Worm (Caenorhabditis elegans) whole organism, L1 larva: Measurements from ENCODE around the gene maph-9.
A peak's percentile ranks its signal among the peaks of the same experiment; 100 is the strongest.

ENCODE experiments used
- C04F5.9 ChIP-seq: sonication (generic microtip); optimal IDR thresholded peaks from 2 replicates; lab custom pipeline; 2016; ENCODE audit warnings: missing genetic modification characterization, missing compliant biosample characterization
- C16A3.4 ChIP-seq: fragments of 150-350 bp; optimal IDR thresholded peaks from 2 replicates; lab custom pipeline; 2014; ENCODE audit warnings: missing biosample characterization, missing genetic modification characterization
- F16B12.6 ChIP-seq: fragments of 150-350 bp; optimal IDR thresholded peaks from 2 replicates; lab custom pipeline; 2014; ENCODE audit warnings: missing biosample characterization, missing genetic modification characterization
- aha-1 ChIP-seq: fragments of 150-350 bp; optimal IDR thresholded peaks from 2 replicates; lab custom pipeline; 2014; ENCODE audit warnings: missing biosample characterization, missing genetic modification characterization
- alr-1 ChIP-seq: fragments of 200-800 bp; sonication (Bioruptor generic); optimal IDR thresholded peaks from 2 replicates; lab custom pipeline; 2018; ENCODE audit warnings: borderline replicate concordance, mild to moderate bottlenecking, missing genetic modification characterization, missing compliant biosample characterization
- aly-2 ChIP-seq: fragments of 150-350 bp; optimal IDR thresholded peaks from 2 replicates; lab custom pipeline; 2014; ENCODE audit warnings: missing biosample characterization, missing genetic modification characterization
- ama-1 ChIP-seq: fragments of 150-350 bp; optimal IDR thresholded peaks from 2 replicates; lab custom pipeline; 2014
- blmp-1 ChIP-seq: fragments of 150-350 bp; optimal IDR thresholded peaks from 2 replicates; lab custom pipeline; 2014; ENCODE audit warnings: missing biosample characterization, missing genetic modification characterization
- ceh-63 ChIP-seq: fragments of 200-800 bp; sonication (Bioruptor generic); optimal IDR thresholded peaks from 2 replicates; lab custom pipeline; 2018; ENCODE audit warnings: mild to moderate bottlenecking, missing genetic modification characterization, missing compliant biosample characterization
- ceh-8 ChIP-seq: fragments of 200-800 bp; sonication (Bioruptor generic); optimal IDR thresholded peaks from 2 replicates; lab custom pipeline; 2018; ENCODE audit warnings: mild to moderate bottlenecking, missing genetic modification characterization, moderate library complexity, missing compliant biosample characterization
- ceh-82 ChIP-seq, 3 experiments: fragments of 150-350 bp in 1 of 3; sonication (generic microtip) in 2 of 3; optimal IDR thresholded peaks; 2 replicates each; lab custom pipeline; 2014 to 2017; ENCODE audit warnings: missing biosample characterization in 3 of 3, missing genetic modification characterization in 3 of 3
- ceh-90 ChIP-seq: sonication (generic microtip); optimal IDR thresholded peaks from 2 replicates; lab custom pipeline; 2016; ENCODE audit warnings: missing genetic modification characterization, missing compliant biosample characterization
- ces-1 ChIP-seq: fragments of 150-350 bp; optimal IDR thresholded peaks from 2 replicates; lab custom pipeline; 2014; ENCODE audit warnings: missing biosample characterization, missing genetic modification reagents, missing genetic modification characterization
- dpl-1 ChIP-seq, 3 experiments: fragments of 150-350 bp in 2 of 3; sonication (generic microtip) in 1 of 3; optimal IDR thresholded peaks; 2 replicates each; lab custom pipeline; 2014 to 2017; ENCODE audit warnings: missing biosample characterization in 3 of 3, missing genetic modification characterization in 3 of 3, missing genetic modification reagents in 3 of 3
- dsc-1 ChIP-seq: sonication (generic microtip); optimal IDR thresholded peaks from 2 replicates; lab custom pipeline; 2016; ENCODE audit warnings: mild to moderate bottlenecking, missing genetic modification characterization, missing compliant biosample characterization
- efl-1 ChIP-seq, 4 experiments: fragments of 150-350 bp; optimal IDR thresholded peaks in 3 of 4; peaks in 1 of 4; 1 replicate in 1 of 4; 2 replicates in 3 of 4; lab custom pipeline; 2014; ENCODE audit warnings: missing biosample characterization in 2 of 4, missing genetic modification characterization in 2 of 4, missing genetic modification reagents in 2 of 4
- egl-13 ChIP-seq: sonication (generic microtip); optimal IDR thresholded peaks from 2 replicates; lab custom pipeline; 2016; ENCODE audit warnings: missing genotype, missing genetic modification reagents, missing genetic modification characterization, missing compliant biosample characterization
- egl-27 ChIP-seq, 2 experiments: fragments of 150-350 bp in 1 of 2; sonication (generic microtip); optimal IDR thresholded peaks; 3 replicates each; lab custom pipeline; 2017 to 2018; ENCODE audit warnings: missing biosample characterization in 2 of 2, missing genetic modification characterization in 2 of 2, missing genetic modification reagents in 2 of 2
- ets-5 ChIP-seq: fragments of 200-800 bp; sonication (Bioruptor generic); IDR thresholded peaks from 2 replicates; pipeline ENCODE4 v1.3.6; 2022; ENCODE audit warnings: missing genetic modification characterization, missing compliant biosample characterization
- fkh-10 ChIP-seq: sonication (generic microtip); optimal IDR thresholded peaks from 2 replicates; lab custom pipeline; 2017; ENCODE audit warnings: missing biosample characterization, missing genetic modification reagents, missing genetic modification characterization
- fkh-4 ChIP-seq: sonication (generic microtip); optimal IDR thresholded peaks from 2 replicates; lab custom pipeline; 2016; ENCODE audit warnings: missing compliant biosample characterization, missing genetic modification characterization, borderline replicate concordance
- fkh-8 ChIP-seq: sonication (generic microtip); optimal IDR thresholded peaks from 2 replicates; lab custom pipeline; 2016; ENCODE audit warnings: mild to moderate bottlenecking, missing genetic modification characterization, missing compliant biosample characterization
- grh-1 ChIP-seq: fragments of 200-800 bp; sonication (Bioruptor generic); IDR thresholded peaks from 2 replicates; pipeline ENCODE4 v1.3.6; 2022; ENCODE audit warnings: missing genetic modification reagents, missing genetic modification characterization, missing compliant biosample characterization
- isw-1 ChIP-seq: fragments of 200-800 bp; sonication (Bioruptor generic); IDR thresholded peaks from 2 replicates; pipeline ENCODE4 v1.3.6; 2022; ENCODE audit warnings: missing genetic modification characterization, missing compliant biosample characterization
- jun-1 ChIP-seq: fragments of 150-350 bp; optimal IDR thresholded peaks from 2 replicates; lab custom pipeline; 2014; ENCODE audit warnings: missing biosample characterization, missing genetic modification reagents, missing genetic modification characterization
- lin-14 ChIP-seq: fragments of 200-800 bp; sonication (Bioruptor generic); optimal IDR thresholded peaks from 2 replicates; lab custom pipeline; 2018; ENCODE audit warnings: mild to moderate bottlenecking, missing genetic modification characterization, moderate library complexity, missing compliant biosample characterization
- lin-15B ChIP-seq: fragments of 150-350 bp; sonication (generic microtip); optimal IDR thresholded peaks from 3 replicates; lab custom pipeline; 2014; ENCODE audit warnings: missing biosample characterization, missing genetic modification characterization
- lin-35 ChIP-seq, 2 experiments: fragments of 150-350 bp; optimal IDR thresholded peaks; 2 replicates each; lab custom pipeline; 2014; ENCODE audit warnings: missing biosample characterization in 2 of 2, missing genetic modification characterization in 2 of 2, missing genetic modification reagents in 2 of 2
- lin-39 ChIP-seq: fragments of 150-350 bp; optimal IDR thresholded peaks from 2 replicates; lab custom pipeline; 2014; ENCODE audit warnings: missing biosample characterization, missing genetic modification reagents, missing genetic modification characterization
- lir-3 ChIP-seq: sonication (generic microtip); optimal IDR thresholded peaks from 2 replicates; lab custom pipeline; 2016; ENCODE audit warnings: mild to moderate bottlenecking, missing genetic modification characterization, moderate library complexity, missing compliant biosample characterization; ENCODE audit not compliant: poor library complexity
- mef-2 ChIP-seq: fragments of 150-350 bp; optimal IDR thresholded peaks from 2 replicates; lab custom pipeline; 2014; ENCODE audit warnings: missing biosample characterization, missing genetic modification characterization
- mep-1 ChIP-seq: fragments of 150-350 bp; optimal IDR thresholded peaks from 2 replicates; lab custom pipeline; 2014; ENCODE audit warnings: missing biosample characterization, missing genetic modification characterization
- nhr-12 ChIP-seq: sonication (generic microtip); optimal IDR thresholded peaks from 2 replicates; lab custom pipeline; 2017; ENCODE audit warnings: missing biosample characterization, missing genetic modification characterization
- nhr-19 ChIP-seq: fragments of 200-800 bp; sonication (Bioruptor generic); conservative IDR thresholded peaks from 2 replicates; pipeline ENCODE4 v1.3.6; 2022; ENCODE audit warnings: missing genetic modification characterization, missing compliant biosample characterization
- nhr-20 ChIP-seq: sonication (generic microtip); optimal IDR thresholded peaks from 2 replicates; lab custom pipeline; 2016; ENCODE audit warnings: mild to moderate bottlenecking, missing genetic modification characterization, missing compliant biosample characterization
- nhr-237 ChIP-seq: fragments of 150-350 bp; optimal IDR thresholded peaks from 2 replicates; lab custom pipeline; 2014; ENCODE audit warnings: missing biosample characterization, missing genetic modification characterization
- nhr-28 ChIP-seq: fragments of 150-350 bp; optimal IDR thresholded peaks from 2 replicates; lab custom pipeline; 2014; ENCODE audit warnings: missing biosample characterization, missing genetic modification characterization
- nhr-71 ChIP-seq: sonication (generic microtip); optimal IDR thresholded peaks from 2 replicates; lab custom pipeline; 2016; ENCODE audit warnings: mild to moderate bottlenecking, missing genetic modification characterization, moderate library complexity, missing compliant biosample characterization
- nhr-85 ChIP-seq: sonication (generic microtip); peaks from one replicate; lab custom pipeline; 2016; ENCODE audit warnings: missing genetic modification characterization, inconsistent platforms, missing compliant biosample characterization
- nhr-90 ChIP-seq: sonication (generic microtip); optimal IDR thresholded peaks from 2 replicates; lab custom pipeline; 2016; ENCODE audit warnings: mild to moderate bottlenecking, missing genetic modification characterization, missing compliant biosample characterization; ENCODE audit not compliant: poor library complexity
- pag-3 ChIP-seq: sonication (generic microtip); optimal IDR thresholded peaks from 2 replicates; lab custom pipeline; 2017; ENCODE audit warnings: missing genetic modification characterization, mild to moderate bottlenecking, missing compliant biosample characterization, antibody characterized with exemption, borderline replicate concordance; ENCODE audit not compliant: insufficient read depth
- pax-3 ChIP-seq: fragments of 200-800 bp; sonication (Bioruptor generic); optimal IDR thresholded peaks from 2 replicates; lab custom pipeline; 2018; ENCODE audit warnings: mild to moderate bottlenecking, missing genetic modification characterization, moderate library complexity, missing compliant biosample characterization
- skn-1 ChIP-seq: fragments of 150-350 bp; optimal IDR thresholded peaks from 2 replicates; lab custom pipeline; 2014; ENCODE audit warnings: missing biosample characterization, missing genetic modification characterization
- snpc-4 ChIP-seq: fragments of 150-350 bp; optimal IDR thresholded peaks from 2 replicates; lab custom pipeline; 2014; ENCODE audit warnings: missing biosample characterization, missing genetic modification characterization
- sox-4 ChIP-seq: sonication (generic microtip); optimal IDR thresholded peaks from 2 replicates; lab custom pipeline; 2016; ENCODE audit warnings: missing genetic modification characterization, missing compliant biosample characterization
- sup-37 ChIP-seq: fragments of 200-800 bp; sonication (Bioruptor generic); optimal IDR thresholded peaks from 2 replicates; lab custom pipeline; 2018; ENCODE audit warnings: mild to moderate bottlenecking, missing genetic modification characterization, missing compliant biosample characterization
- swsn-7 ChIP-seq: sonication (generic microtip); optimal IDR thresholded peaks from 2 replicates; lab custom pipeline; 2016; ENCODE audit warnings: missing genetic modification characterization, missing compliant biosample characterization
- tlp-1 ChIP-seq: fragments of 150-350 bp; optimal IDR thresholded peaks from 2 replicates; lab custom pipeline; 2014; ENCODE audit warnings: missing biosample characterization, missing genetic modification characterization
- unc-86 ChIP-seq: sonication (generic microtip); optimal IDR thresholded peaks from 2 replicates; lab custom pipeline; 2016; ENCODE audit warnings: missing genetic modification characterization, missing compliant biosample characterization
- vab-15 ChIP-seq: sonication (generic microtip); optimal IDR thresholded peaks from 2 replicates; lab custom pipeline; 2017; ENCODE audit warnings: missing genotype, mild to moderate bottlenecking, missing genetic modification characterization, missing compliant biosample characterization
- zag-1 ChIP-seq: fragments of 150-350 bp; optimal IDR thresholded peaks from 2 replicates; lab custom pipeline; 2014; ENCODE audit warnings: missing biosample characterization, missing genetic modification characterization
- ztf-11 ChIP-seq, 2 experiments: sonication (generic microtip); optimal IDR thresholded peaks; 2 replicates each; lab custom pipeline; 2016 to 2017; ENCODE audit warnings: missing genetic modification characterization in 2 of 2, missing biosample characterization in 1 of 2, missing compliant biosample characterization in 1 of 2
- ztf-4 ChIP-seq: fragments of 150-350 bp; optimal IDR thresholded peaks from 2 replicates; lab custom pipeline; 2014; ENCODE audit warnings: missing biosample characterization, missing genetic modification characterization

The maph-9 gene

ce11 chrIV:7147722-7148121 lies 8.7 kb upstream of the maph-9 start:
- TF ChIP-seq grh-1 (GFP tag; lab: Robert Waterston, UW) (no peak), dpl-1 (GFP tag; optimal IDR thresholded peaks at IDR 0.05; lab: Kevin White, UChicago) (peak in 1 of 3 experiments; percentile 29), zag-1 (no peak), tlp-1 (no peak), fkh-8 (tag; lab: Kevin White, UChicago) (no peak), ztf-4 (no peak), F16B12.6 (peak; percentile 47), lin-39 (tag; lab: Kevin White, UChicago) (no peak), ceh-90 (no peak), nhr-20 (tag; lab: Kevin White, UChicago) (no peak), C16A3.4 (tag; lab: Kevin White, UChicago) (no peak), mep-1 (tag; lab: Kevin White, UChicago) (no peak), C04F5.9 (tag; lab: Kevin White, UChicago) (no peak), ces-1 (GFP tag; lab: Kevin White, UChicago) (no peak), sox-4 (tag; lab: Kevin White, UChicago) (no peak), ceh-63 (no peak), blmp-1 (tag; lab: Kevin White, UChicago) (no peak), lin-15B (tag; lab: Kevin White, UChicago) (no peak), dsc-1 (no peak), snpc-4 (tag; lab: Kevin White, UChicago) (no peak), ets-5 (GFP tag; lab: Robert Waterston, UW) (no peak), ama-1 (no peak), ceh-82 (tag; optimal IDR thresholded peaks at IDR 0.05; lab: Kevin White, UChicago) (peak in 1 of 3 experiments; percentile 3), ceh-8 (GFP tag; lab: Kevin White, UChicago) (no peak), aly-2 (tag; lab: Kevin White, UChicago) (no peak), sup-37 (GFP tag; lab: Kevin White, UChicago) (no peak), ztf-11 (tag; optimal IDR thresholded peaks at IDR 0.05; lab: Kevin White, UChicago) (no peak), nhr-90 (tag; lab: Kevin White, UChicago) (no peak), swsn-7 (tag; lab: Kevin White, UChicago) (no peak), nhr-237 (tag; lab: Kevin White, UChicago) (no peak), nhr-19 (GFP tag; lab: Robert Waterston, UW) (no peak), jun-1 (no peak), vab-15 (tag; lab: Kevin White, UChicago) (no peak), skn-1 (tag; lab: Kevin White, UChicago) (no peak), egl-27 (tag; optimal IDR thresholded peaks at IDR 0.05; lab: Kevin White, UChicago) (no peak), nhr-12 (tag; lab: Kevin White, UChicago) (no peak), isw-1 (GFP tag; lab: Robert Waterston, UW) (no peak), lin-14 (peak; percentile 53), nhr-71 (tag; lab: Kevin White, UChicago) (no peak), pax-3 (tag; lab: Kevin White, UChicago) (no peak), nhr-28 (tag; lab: Kevin White, UChicago) (no peak), mef-2 (tag; lab: Kevin White, UChicago) (no peak), pag-3 (no peak), efl-1 (optimal IDR thresholded peaks at IDR 0.05; lab: Kevin White, UChicago) (peak; percentile 10 to 14), efl-1 (GFP tag; optimal IDR thresholded peaks at IDR 0.05 in 1 of 2; lab: Kevin White, UChicago) (peak in 1 of 2 experiments; percentile 89), fkh-4 (no peak), fkh-10 (no peak), nhr-85 (tag; lab: Kevin White, UChicago) (peak; percentile 20), unc-86 (tag; lab: Kevin White, UChicago) (no peak), egl-13 (tag; lab: Kevin White, UChicago) (no peak), lin-35 (GFP tag; optimal IDR thresholded peaks at IDR 0.05; lab: Kevin White, UChicago) (peak in 1 of 2 experiments; percentile 36), aha-1 (no peak), lir-3 (tag; lab: Kevin White, UChicago) (no peak), alr-1 (no peak)
